Worm (Caenorhabditis elegans): ENCODE results near the gene K08B12.3.

DNA sequence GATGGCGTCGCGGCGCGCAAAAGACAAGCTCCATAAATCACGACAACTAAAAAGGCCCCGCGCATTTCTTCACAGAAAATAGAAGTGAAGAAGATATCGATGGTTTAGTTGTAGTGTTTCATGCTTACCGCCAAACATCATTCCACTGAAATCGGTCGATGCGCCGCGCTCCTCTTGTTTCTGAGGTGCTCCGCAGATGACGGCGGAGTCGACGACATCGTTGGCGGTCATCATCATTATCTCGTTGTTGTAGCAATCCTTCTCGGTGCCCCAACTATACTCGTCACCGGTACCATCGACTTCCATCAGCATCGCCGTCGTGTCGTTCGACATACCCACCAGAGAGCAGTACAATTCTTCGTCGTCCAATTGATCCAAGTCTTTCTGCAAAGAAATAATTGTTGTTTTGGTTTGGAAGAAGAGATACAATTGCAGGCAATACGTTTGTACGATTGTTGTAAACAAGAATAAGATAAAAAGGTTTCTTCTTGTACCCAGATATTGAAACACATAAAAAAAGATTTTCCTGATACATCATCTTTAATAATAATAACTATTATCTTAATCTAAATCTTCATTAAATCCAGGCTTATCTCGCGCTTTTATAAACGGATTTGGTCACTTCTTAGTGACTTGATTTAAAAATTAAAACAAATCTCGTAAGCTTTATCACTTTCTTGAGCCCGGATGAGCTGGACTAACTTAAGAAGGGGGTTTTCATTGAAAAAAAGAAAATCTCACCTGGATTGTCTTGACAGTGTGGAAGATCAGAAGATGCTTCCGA is 9.0 kb upstream of the K08B12.3 start:
- TF ChIP-seq M03D4.4 (tag; optimal IDR thresholded peaks at IDR 0.05), result no peak
- no peak for TF ChIP-seq mep-1 (tag; optimal IDR thresholded peaks at IDR 0.05)
- TF ChIP-seq pha-4 (tag; optimal IDR thresholded peaks at IDR 0.05), result no peak
- no peak for TF ChIP-seq nhr-12 (tag; optimal IDR thresholded peaks at IDR 0.05)
- TF ChIP-seq unc-39 (tag; optimal IDR thresholded peaks at IDR 0.05), result no peak
- no peak for TF ChIP-seq nhr-28 (tag; optimal IDR thresholded peaks at IDR 0.05)
- TF ChIP-seq unc-62 (GFP tag; optimal IDR thresholded peaks at IDR 0.05), result no peak
- TF ChIP-seq nhr-237 (tag; optimal IDR thresholded peaks at IDR 0.05), result no peak
- no peak for TF ChIP-seq sptf-1 (tag; optimal IDR thresholded peaks at IDR 0.05)
